Worm (Caenorhabditis elegans) whole organism, late embryonic: ENCODE data around the gene srtx-1.

ENCODE experiments used
- ama-1 ChIP-seq: fragments of 150-350 bp; optimal IDR thresholded peaks from 2 replicates; lab custom pipeline; 2014
- ceh-22 ChIP-seq: sonication (generic microtip); optimal IDR thresholded peaks from 2 replicates; lab custom pipeline; 2017; ENCODE audit warnings: missing biosample characterization, missing genetic modification characterization
- ceh-30 ChIP-seq: fragments of 150-350 bp; optimal IDR thresholded peaks from 2 replicates; lab custom pipeline; 2014; ENCODE audit warnings: missing biosample characterization, missing genetic modification characterization
- ceh-34 ChIP-seq: sonication (generic microtip); optimal IDR thresholded peaks from 2 replicates; lab custom pipeline; 2016; ENCODE audit warnings: mild to moderate bottlenecking, missing genetic modification characterization, missing compliant biosample characterization
- dmd-4 ChIP-seq: sonication (generic microtip); optimal IDR thresholded peaks from 2 replicates; lab custom pipeline; 2016; ENCODE audit warnings: borderline replicate concordance, missing genetic modification characterization, missing compliant biosample characterization
- hlh-13 ChIP-seq: fragments of 200-800 bp; sonication (Bioruptor generic); optimal IDR thresholded peaks from 2 replicates; lab custom pipeline; 2018; ENCODE audit warnings: mild to moderate bottlenecking, missing genetic modification characterization, missing compliant biosample characterization
- hlh-30 ChIP-seq: sonication (generic microtip); optimal IDR thresholded peaks from 2 replicates; lab custom pipeline; 2017; ENCODE audit warnings: antibody characterized with exemption, missing genetic modification characterization, missing compliant biosample characterization; ENCODE audit not compliant: insufficient read depth
- lim-6 ChIP-seq: sonication (generic microtip); optimal IDR thresholded peaks from 2 replicates; lab custom pipeline; 2016; ENCODE audit warnings: missing genetic modification characterization, missing compliant biosample characterization
- mec-3 ChIP-seq: sonication (generic microtip); optimal IDR thresholded peaks from 2 replicates; lab custom pipeline; 2016; ENCODE audit warnings: borderline replicate concordance, missing genetic modification characterization, missing compliant biosample characterization
- nfya-1 ChIP-seq: sonication (generic microtip); optimal IDR thresholded peaks from 2 replicates; lab custom pipeline; 2017; ENCODE audit warnings: missing genetic modification characterization, mild to moderate bottlenecking, missing compliant biosample characterization, antibody characterized with exemption, moderate library complexity
- rnt-1 ChIP-seq: sonication (generic microtip); optimal IDR thresholded peaks from 2 replicates; lab custom pipeline; 2016; ENCODE audit warnings: missing genetic modification characterization, missing compliant biosample characterization
- sox-2 ChIP-seq: fragments of 200-800 bp; sonication (Bioruptor generic); IDR thresholded peaks from 2 replicates; pipeline ENCODE4 v1.3.6; 2022; ENCODE audit warnings: missing genetic modification reagents, missing genetic modification characterization, missing compliant biosample characterization
- sox-4 ChIP-seq: sonication (generic microtip); optimal IDR thresholded peaks from 2 replicates; lab custom pipeline; 2017; ENCODE audit warnings: mild to moderate bottlenecking, missing genetic modification characterization, inconsistent platforms, missing compliant biosample characterization
- unc-86 ChIP-seq: sonication (generic microtip); optimal IDR thresholded peaks from 2 replicates; lab custom pipeline; 2016; ENCODE audit warnings: missing genetic modification characterization, missing compliant biosample characterization

ce11 chrIV:7418818-7419217 is 2.2 kb upstream of the srtx-1 start, which contains the start of gene B0496.6:
- TF ChIP-seq hlh-13 (GFP tag; lab: Kevin White, UChicago) (no peak), lim-6 (tag; lab: Kevin White, UChicago) (no peak), ceh-22 (tag; lab: Kevin White, UChicago) (no peak), ama-1 (lab: Kevin White, UChicago) (no peak), unc-86 (no peak), ceh-34 (no peak), rnt-1 (no peak), nfya-1 (tag; lab: Kevin White, UChicago) (no peak), sox-4 (tag; lab: Kevin White, UChicago) (no peak), ceh-30 (tag; lab: Kevin White, UChicago) (no peak), dmd-4 (tag; lab: Kevin White, UChicago) (no peak), sox-2 (GFP tag; lab: Robert Waterston, UW) (no peak), mec-3 (no peak), hlh-30 (tag; lab: Kevin White, UChicago) (no peak)
